Worm (Caenorhabditis elegans) whole organism, mixed stage, embryonic: Measurements from ENCODE around the gene pqn-39.

Source experiments
- elt-3 ChIP-seq: fragments of 150-350 bp; optimal IDR thresholded peaks from 2 replicates; lab custom pipeline; 2014; ENCODE audit warnings: missing biosample characterization, missing genetic modification characterization
- lin-32 ChIP-seq: fragments of 200-800 bp; sonication (Bioruptor generic); optimal IDR thresholded peaks from 2 replicates; lab custom pipeline; 2018; ENCODE audit warnings: mild to moderate bottlenecking, missing genetic modification characterization, missing compliant biosample characterization
- nhr-12 ChIP-seq: fragments of 150-350 bp; optimal IDR thresholded peaks from 2 replicates; lab custom pipeline; 2014; ENCODE audit warnings: missing biosample characterization, missing genetic modification characterization

DNA sequence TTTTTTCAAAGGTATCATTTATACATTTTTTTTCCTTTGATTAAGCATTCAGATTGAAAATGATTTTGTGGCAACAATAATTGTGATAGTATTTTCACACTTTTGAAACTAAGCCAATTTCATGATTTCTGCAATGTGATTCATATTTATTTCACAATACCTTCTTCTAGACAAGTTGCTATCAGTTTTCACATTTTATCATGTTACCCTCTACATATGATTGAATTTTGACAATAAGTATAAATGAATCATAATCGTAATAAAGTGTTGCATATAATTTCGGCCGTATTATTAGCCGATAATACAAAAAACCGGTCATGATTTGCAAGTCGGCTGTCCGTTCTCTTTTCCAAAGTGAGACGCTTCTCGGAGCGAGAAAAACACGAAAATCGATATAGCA is 9.1 kb downstream of the pqn-39 start:
- TF ChIP-seq nhr-12 (tag; lab: Kevin White, UChicago), result no peak
- no peak for TF ChIP-seq elt-3 (tag; lab: Kevin White, UChicago)
- no peak for TF ChIP-seq lin-32 (GFP tag; lab: Kevin White, UChicago)
